Fruit fly (Drosophila melanogaster): ENCODE results near the gene CG8012.

DNA sequence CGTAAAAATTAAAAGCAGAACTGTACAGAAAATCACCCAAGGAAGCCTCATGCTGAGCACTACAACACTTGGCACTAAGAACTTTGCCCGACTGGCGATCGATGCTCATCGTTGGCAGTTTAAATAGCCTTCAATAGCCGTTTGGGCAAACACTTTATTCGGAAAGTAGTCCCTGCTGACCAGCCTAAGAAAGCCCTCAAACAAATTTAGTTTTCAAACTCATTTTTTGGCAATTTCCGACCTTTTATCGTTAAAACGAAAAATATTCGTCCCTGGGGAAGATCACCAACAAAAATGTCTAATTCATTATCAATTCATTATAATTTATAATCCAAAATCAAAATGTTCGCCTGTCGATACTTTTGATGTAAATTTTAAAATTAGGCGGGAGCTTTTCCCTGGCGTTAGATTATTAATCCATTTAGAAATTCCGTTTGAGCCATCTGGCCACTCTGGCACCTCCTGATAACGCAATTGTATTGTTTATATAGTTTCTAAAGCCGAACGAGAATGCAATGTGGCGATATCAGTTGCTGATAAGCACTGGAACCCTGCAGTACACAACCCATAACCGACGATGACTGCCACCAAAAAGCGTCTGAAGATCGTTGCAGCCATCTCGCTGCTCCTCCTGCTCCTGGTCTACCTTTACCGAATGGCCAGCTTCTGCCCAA is 34.5 kb upstream of the CG8012 start, which contains the start of the genes mthl7 and Uxs:
- TF ChIP-seq psq (optimal IDR thresholded peaks at IDR 0.05) = no peak
- no peak for TF ChIP-seq h (optimal IDR thresholded peaks at IDR 0.05)
- no peak for TF ChIP-seq Sin3A (optimal IDR thresholded peaks at IDR 0.05)
- TF ChIP-seq insv (optimal IDR thresholded peaks at IDR 0.05) = no peak
- no peak for TF ChIP-seq ttk (optimal IDR thresholded peaks at IDR 0.05)
- no peak for TF ChIP-seq Myc (optimal IDR thresholded peaks at IDR 0.05)

Data from Kc167 (cell line).